Worm (Caenorhabditis elegans) whole organism, L4 larva: Measurements from ENCODE around the gene C03E10.3.

Experiments
- R02D3.7 ChIP-seq: fragments of 150-350 bp; sonication (generic microtip); optimal IDR thresholded peaks from 3 replicates; lab custom pipeline; 2014; ENCODE audit warnings: missing biosample characterization, missing genetic modification characterization
- Y75B8A.6 ChIP-seq: fragments of 200-800 bp; sonication (Bioruptor generic); IDR thresholded peaks from 2 replicates; pipeline ENCODE4 v1.3.6; 2022; ENCODE audit warnings: missing genetic modification reagents, missing genetic modification characterization, missing compliant biosample characterization
- aly-2 ChIP-seq: sonication (generic microtip); optimal IDR thresholded peaks from 2 replicates; lab custom pipeline; 2018; ENCODE audit warnings: missing biosample characterization, missing genetic modification characterization
- ama-1 ChIP-seq: fragments of 150-350 bp; optimal IDR thresholded peaks from 2 replicates; lab custom pipeline; 2014; ENCODE audit warnings: inconsistent platforms, mixed read lengths
- fkh-10 ChIP-seq: fragments of 150-350 bp; optimal IDR thresholded peaks from 2 replicates; lab custom pipeline; 2014; ENCODE audit warnings: missing biosample characterization, missing genetic modification reagents, missing genetic modification characterization
- jun-1 ChIP-seq: fragments of 150-350 bp; optimal IDR thresholded peaks from 2 replicates; lab custom pipeline; 2014; ENCODE audit warnings: missing biosample characterization, missing genetic modification reagents, missing genetic modification characterization
- nhr-237 ChIP-seq: sonication (generic microtip); optimal IDR thresholded peaks from 2 replicates; lab custom pipeline; 2017; ENCODE audit warnings: missing biosample characterization, missing genetic modification characterization
- pqm-1 ChIP-seq: sonication (generic microtip); optimal IDR thresholded peaks from 2 replicates; lab custom pipeline; 2017; ENCODE audit warnings: missing biosample characterization, missing genetic modification characterization
- snpc-4 ChIP-seq: fragments of 150-350 bp; optimal IDR thresholded peaks from 2 replicates; lab custom pipeline; 2014; ENCODE audit warnings: missing biosample characterization, missing genetic modification characterization
- tra-1 ChIP-seq: fragments of 200-800 bp; sonication (Bioruptor generic); IDR thresholded peaks from 2 replicates; pipeline ENCODE4 v1.3.6; 2022; ENCODE audit warnings: missing genetic modification reagents, missing genetic modification characterization, missing compliant biosample characterization
- unc-130 ChIP-seq: sonication (generic microtip); optimal IDR thresholded peaks from 2 replicates; lab custom pipeline; 2016; ENCODE audit warnings: missing genetic modification reagents, missing genetic modification characterization, missing compliant biosample characterization
- unc-62 ChIP-seq, 3 experiments: fragments of 150-350 bp in 1 of 3; sonication (generic microtip); optimal IDR thresholded peaks in 2 of 3; peaks in 1 of 3; 1 replicate in 1 of 3; 2 replicates in 2 of 3; lab custom pipeline; 2014 to 2017; ENCODE audit warnings: missing biosample characterization in 3 of 3, missing genetic modification characterization in 3 of 3, missing genetic modification reagents in 3 of 3, missing genotype in 1 of 3
- zip-2 ChIP-seq: fragments of 150-350 bp; optimal IDR thresholded peaks from 2 replicates; lab custom pipeline; 2014; ENCODE audit warnings: missing biosample characterization, missing genetic modification characterization

DNA sequence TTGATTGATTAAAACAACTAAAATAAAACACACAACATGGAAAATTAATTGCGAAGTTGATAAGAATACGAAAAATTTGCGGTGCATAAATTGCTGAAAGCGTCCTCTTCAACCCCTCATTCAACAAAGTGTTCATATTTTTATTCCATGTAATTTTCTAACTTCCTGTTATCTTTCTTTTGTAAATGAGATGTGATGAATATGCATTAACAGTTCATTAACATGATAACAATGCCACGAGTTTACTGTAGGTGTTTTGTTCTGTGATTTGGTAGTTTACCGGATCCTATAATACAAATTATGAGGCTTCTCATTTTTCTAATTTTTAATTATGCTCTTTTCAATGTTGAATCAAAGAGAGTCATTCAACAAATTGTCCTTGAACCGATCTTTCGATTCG lies 42.9 kb downstream of the C03E10.3 start, which contains the start of gene F47G9.6:
- no peak for TF ChIP-seq zip-2
- no peak for TF ChIP-seq snpc-4 (tag; lab: Kevin White, UChicago)
- no peak for TF ChIP-seq unc-62 (GFP tag; optimal IDR thresholded peaks at IDR 0.05 in 1 of 2; lab: Kevin White, UChicago)
- no peak for TF ChIP-seq unc-62 (tag; optimal IDR thresholded peaks at IDR 0.05; lab: Kevin White, UChicago)
- TF ChIP-seq tra-1 (GFP tag; lab: Robert Waterston, UW) = no peak
- no peak for TF ChIP-seq nhr-237 (tag; lab: Kevin White, UChicago)
- no peak for TF ChIP-seq Y75B8A.6 (GFP tag; lab: Robert Waterston, UW)
- no peak for TF ChIP-seq aly-2 (tag; lab: Kevin White, UChicago)
- no peak for TF ChIP-seq unc-130 (GFP tag; lab: Kevin White, UChicago)
- no peak for TF ChIP-seq fkh-10
- no peak for TF ChIP-seq R02D3.7 (tag; lab: Kevin White, UChicago)
- no peak for TF ChIP-seq pqm-1 (tag; lab: Kevin White, UChicago)
- no peak for TF ChIP-seq ama-1 (lab: Kevin White, UChicago)
- TF ChIP-seq jun-1 (tag; lab: Kevin White, UChicago) = no peak
